Worm (Caenorhabditis elegans) whole organism, mixed stage, embryonic: ENCODE results near the gene pkg-2.

ENCODE experiments used
- lin-13 ChIP-seq: fragments of 150-350 bp; optimal IDR thresholded peaks from 2 replicates; lab custom pipeline; 2014; ENCODE audit warnings: missing biosample characterization, missing genetic modification characterization
- mab-5 ChIP-seq: fragments of 150-350 bp; optimal IDR thresholded peaks from 2 replicates; lab custom pipeline; 2014; ENCODE audit warnings: missing biosample characterization, missing genetic modification characterization
- nhr-237 ChIP-seq: fragments of 150-350 bp; optimal IDR thresholded peaks from 2 replicates; lab custom pipeline; 2014; ENCODE audit warnings: missing biosample characterization, missing genetic modification characterization
- nhr-76 ChIP-seq: sonication (generic microtip); optimal IDR thresholded peaks from 2 replicates; lab custom pipeline; 2017; ENCODE audit warnings: missing biosample characterization, missing genetic modification characterization
- snpc-4 ChIP-seq: fragments of 150-350 bp; optimal IDR thresholded peaks from 2 replicates; lab custom pipeline; 2014; ENCODE audit warnings: missing biosample characterization, missing genetic modification characterization
- sptf-1 ChIP-seq: sonication (generic microtip); optimal IDR thresholded peaks from 2 replicates; lab custom pipeline; 2017; ENCODE audit warnings: mild to moderate bottlenecking, missing genetic modification characterization, moderate library complexity, missing compliant biosample characterization
- tbx-8 ChIP-seq: fragments of 200-800 bp; sonication (Bioruptor generic); optimal IDR thresholded peaks from 2 replicates; lab custom pipeline; 2018; ENCODE audit warnings: mild to moderate bottlenecking, missing genetic modification characterization, moderate library complexity, missing compliant biosample characterization
- unc-39 ChIP-seq: fragments of 150-350 bp; optimal IDR thresholded peaks from 2 replicates; lab custom pipeline; 2014; ENCODE audit warnings: missing biosample characterization, missing genetic modification characterization
- unc-62 ChIP-seq: fragments of 150-350 bp; optimal IDR thresholded peaks from 2 replicates; lab custom pipeline; 2014; ENCODE audit warnings: missing biosample characterization, missing genetic modification reagents, missing genetic modification characterization

DNA sequence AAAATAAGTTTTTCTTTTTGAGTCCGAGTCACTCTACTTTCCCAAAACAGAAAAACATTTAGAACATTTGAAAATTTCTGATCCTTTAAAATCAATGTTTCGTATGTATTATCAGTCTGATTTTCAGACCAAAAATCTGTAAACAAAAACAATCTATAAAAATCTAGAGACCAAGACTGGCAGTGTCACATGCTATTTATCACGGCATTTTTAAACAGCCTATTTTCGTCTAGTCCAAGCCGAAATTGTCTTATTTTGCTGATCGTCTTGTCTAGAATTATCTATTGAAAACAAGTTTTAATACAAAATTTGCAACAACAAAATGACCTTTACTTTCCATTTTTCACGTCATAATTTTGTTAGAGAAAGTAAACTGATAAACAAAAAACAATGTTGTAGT is 5.9 kb downstream of the pkg-2 start:
- TF ChIP-seq tbx-8 (GFP tag; lab: Kevin White, UChicago) = no peak
- TF ChIP-seq snpc-4 (tag; lab: Kevin White, UChicago) = no peak
- no peak for TF ChIP-seq unc-39
- TF ChIP-seq nhr-76 = no peak
- no peak for TF ChIP-seq lin-13 (tag; lab: Kevin White, UChicago)
- no peak for TF ChIP-seq unc-62
- no peak for TF ChIP-seq sptf-1
- TF ChIP-seq nhr-237 (tag; lab: Kevin White, UChicago) = no peak
- TF ChIP-seq mab-5 (tag; lab: Kevin White, UChicago) = no peak
